Worm (Caenorhabditis elegans): ENCODE measurements around the gene F18A11.3.

ce11 chrII:13050050-13050449, 13.4 kb upstream of the F18A11.3 start:
- TF ChIP-seq egl-18 (GFP tag; IDR thresholded peaks at IDR 0.05) = no peak
- TF ChIP-seq F52B5.7 (tag; optimal IDR thresholded peaks at IDR 0.05) = no peak
- no peak for TF ChIP-seq ceh-58 (GFP tag; IDR thresholded peaks at IDR 0.05)
- TF ChIP-seq rpc-1 (optimal IDR thresholded peaks at IDR 0.05) = no peak
- no peak for TF ChIP-seq rpc-1 (tag; optimal IDR thresholded peaks at IDR 0.05)

All from whole organism, young adult.